Worm (Caenorhabditis elegans) whole organism, L4 larva: ENCODE data around the gene C27C12.1.

ENCODE experiments used
- D1046.2 ChIP-seq: fragments of 200-800 bp; sonication (Bioruptor generic); IDR thresholded peaks from 2 replicates; pipeline ENCODE4 v1.3.6; 2022; ENCODE audit warnings: missing genetic modification characterization, missing compliant biosample characterization
- F10B5.3 ChIP-seq: sonication (generic microtip); optimal IDR thresholded peaks from 2 replicates; lab custom pipeline; 2016; ENCODE audit warnings: mild to moderate bottlenecking, missing genetic modification characterization, missing compliant biosample characterization
- F26F4.8 ChIP-seq: fragments of 200-800 bp; sonication (Bioruptor generic); conservative IDR thresholded peaks from 2 replicates; pipeline ENCODE4 v1.3.6; 2022; ENCODE audit warnings: missing genetic modification characterization, missing compliant biosample characterization
- F37D6.2 ChIP-seq: sonication (generic microtip); optimal IDR thresholded peaks from 2 replicates; lab custom pipeline; 2016; ENCODE audit warnings: mild to moderate bottlenecking, missing genetic modification characterization, missing compliant biosample characterization
- F44E2.7 ChIP-seq: fragments of 200-800 bp; sonication (Bioruptor generic); IDR thresholded peaks from 2 replicates; pipeline ENCODE4 v2.1.2; 2022; ENCODE audit warnings: missing genetic modification characterization, missing compliant biosample characterization
- T20F7.1 ChIP-seq: fragments of 200-800 bp; sonication (Bioruptor generic); optimal IDR thresholded peaks from 2 replicates; lab custom pipeline; 2018; ENCODE audit warnings: mild to moderate bottlenecking, missing genetic modification characterization, missing compliant biosample characterization
- T26A8.4 ChIP-seq: fragments of 200-800 bp; sonication (Bioruptor generic); IDR thresholded peaks from 2 replicates; pipeline ENCODE4 v1.3.6; 2022; ENCODE audit warnings: missing genetic modification characterization, missing compliant biosample characterization
- Y105C5A.15 ChIP-seq: fragments of 200-800 bp; sonication (Bioruptor generic); IDR thresholded peaks from 2 replicates; pipeline ENCODE4 v1.3.6; 2022; ENCODE audit warnings: missing genetic modification characterization, missing compliant biosample characterization
- aly-2 ChIP-seq: sonication (generic microtip); optimal IDR thresholded peaks from 2 replicates; lab custom pipeline; 2018; ENCODE audit warnings: missing biosample characterization, missing genetic modification characterization
- ama-1 ChIP-seq: fragments of 150-350 bp; optimal IDR thresholded peaks from 2 replicates; lab custom pipeline; 2014; ENCODE audit warnings: inconsistent platforms, mixed read lengths
- ceh-28 ChIP-seq: fragments of 150-350 bp; optimal IDR thresholded peaks from 2 replicates; lab custom pipeline; 2014; ENCODE audit warnings: missing biosample characterization, missing genetic modification reagents, missing genetic modification characterization
- ceh-82 ChIP-seq: sonication (generic microtip); optimal IDR thresholded peaks from 2 replicates; lab custom pipeline; 2017; ENCODE audit warnings: missing biosample characterization, missing genetic modification characterization
- daf-16 ChIP-seq, 3 experiments: sonication (generic microtip); optimal IDR thresholded peaks; 2 replicates each; lab custom pipeline; 2016 to 2017; ENCODE audit warnings: missing genetic modification characterization in 3 of 3, missing genetic modification reagents in 3 of 3, mild to moderate bottlenecking in 2 of 3, missing compliant biosample characterization in 2 of 3, missing biosample characterization in 1 of 3, moderate library complexity in 1 of 3
- daf-8 ChIP-seq: fragments of 200-800 bp; sonication (Bioruptor generic); IDR thresholded peaks from 2 replicates; pipeline ENCODE4 v1.3.6; 2022; ENCODE audit warnings: missing genetic modification characterization, missing compliant biosample characterization
- dpl-1 ChIP-seq: fragments of 150-350 bp; optimal IDR thresholded peaks from 2 replicates; lab custom pipeline; 2014; ENCODE audit warnings: missing biosample characterization, missing genetic modification reagents, missing genetic modification characterization
- egl-27 ChIP-seq: sonication (generic microtip); optimal IDR thresholded peaks from 3 replicates; lab custom pipeline; 2017; ENCODE audit warnings: missing biosample characterization, missing genetic modification reagents, missing genetic modification characterization
- hlh-11 ChIP-seq: fragments of 200-800 bp; sonication (Bioruptor generic); optimal IDR thresholded peaks from 2 replicates; lab custom pipeline; 2018; ENCODE audit warnings: mild to moderate bottlenecking, missing genetic modification characterization, missing compliant biosample characterization
- hlh-30 ChIP-seq: sonication (generic microtip); optimal IDR thresholded peaks from 2 replicates; lab custom pipeline; 2017; ENCODE audit warnings: antibody characterized with exemption, mild to moderate bottlenecking, missing genetic modification characterization, missing compliant biosample characterization; ENCODE audit not compliant: insufficient read depth
- jun-1 ChIP-seq: fragments of 150-350 bp; optimal IDR thresholded peaks from 2 replicates; lab custom pipeline; 2014; ENCODE audit warnings: missing biosample characterization, missing genetic modification reagents, missing genetic modification characterization
- lim-7 ChIP-seq: fragments of 200-800 bp; sonication (Bioruptor generic); IDR thresholded peaks from 2 replicates; pipeline ENCODE4 v1.3.6; 2022; ENCODE audit warnings: missing genetic modification characterization, missing compliant biosample characterization
- lin-15B ChIP-seq: fragments of 150-350 bp; sonication (generic microtip); optimal IDR thresholded peaks from 3 replicates; lab custom pipeline; 2014; ENCODE audit warnings: missing biosample characterization, missing genetic modification characterization
- lin-29 ChIP-seq: fragments of 200-800 bp; sonication (Bioruptor generic); IDR thresholded peaks from 2 replicates; pipeline ENCODE4 v1.3.6; 2022; ENCODE audit warnings: missing genetic modification reagents, missing genetic modification characterization, missing compliant biosample characterization
- lin-38 ChIP-seq: fragments of 200-800 bp; sonication (Bioruptor generic); IDR thresholded peaks from 2 replicates; pipeline ENCODE4 v1.3.6; 2022; ENCODE audit warnings: missing genetic modification reagents, missing genetic modification characterization, missing compliant biosample characterization
- lsy-2 ChIP-seq, 2 experiments: fragments of 150-350 bp in 1 of 2; sonication (generic microtip) in 1 of 2; optimal IDR thresholded peaks; 2 replicates each; lab custom pipeline; 2014 to 2017; ENCODE audit warnings: missing biosample characterization in 2 of 2, missing genetic modification characterization in 2 of 2
- mdl-1 ChIP-seq, 2 experiments: fragments of 150-350 bp in 1 of 2; sonication (generic microtip) in 1 of 2; optimal IDR thresholded peaks; 2 replicates each; lab custom pipeline; 2014 to 2017; ENCODE audit warnings: missing biosample characterization in 2 of 2, missing genetic modification characterization in 2 of 2
- mdt-29 ChIP-seq: fragments of 200-800 bp; sonication (Bioruptor generic); IDR thresholded peaks from 2 replicates; pipeline ENCODE4 v1.3.6; 2022; ENCODE audit warnings: missing genetic modification reagents, missing genetic modification characterization, missing compliant biosample characterization
- mep-1 ChIP-seq: fragments of 150-350 bp; sonication (generic microtip); optimal IDR thresholded peaks from 3 replicates; lab custom pipeline; 2014; ENCODE audit warnings: missing biosample characterization, missing genetic modification characterization
- mxl-2 ChIP-seq: fragments of 200-800 bp; sonication (Bioruptor generic); conservative IDR thresholded peaks from 2 replicates; pipeline ENCODE4 v1.3.6; 2022; ENCODE audit warnings: missing genetic modification reagents, missing genetic modification characterization, missing compliant biosample characterization
- nhr-111 ChIP-seq: fragments of 200-800 bp; sonication (Bioruptor generic); optimal IDR thresholded peaks from 2 replicates; lab custom pipeline; 2018; ENCODE audit warnings: mild to moderate bottlenecking, missing genetic modification characterization, missing compliant biosample characterization
- nhr-25 ChIP-seq: sonication (generic microtip); optimal IDR thresholded peaks from 2 replicates; lab custom pipeline; 2017; ENCODE audit warnings: missing genetic modification characterization, mild to moderate bottlenecking, missing compliant biosample characterization, antibody characterized with exemption, moderate library complexity, borderline replicate concordance; ENCODE audit not compliant: insufficient read depth
- nhr-28 ChIP-seq: fragments of 150-350 bp; optimal IDR thresholded peaks from 2 replicates; lab custom pipeline; 2014; ENCODE audit warnings: missing biosample characterization, missing genetic modification characterization
- nhr-48 ChIP-seq: sonication (generic microtip); optimal IDR thresholded peaks from 2 replicates; lab custom pipeline; 2016; ENCODE audit warnings: mild to moderate bottlenecking, missing genetic modification characterization, missing compliant biosample characterization
- nhr-77 ChIP-seq: fragments of 150-350 bp; optimal IDR thresholded peaks from 2 replicates; lab custom pipeline; 2014; ENCODE audit warnings: missing biosample characterization, missing genetic modification characterization
- pha-4 ChIP-seq, 2 experiments: fragments of 150-350 bp in 1 of 2; fragments of 200-800 bp in 1 of 2; sonication (Bioruptor generic) in 1 of 2; IDR thresholded peaks in 1 of 2; optimal IDR thresholded peaks in 1 of 2; 2 replicates each; pipeline versions ENCODE4 v1.3.6 to Lab custom; 2014 to 2022; ENCODE audit warnings: missing genetic modification characterization in 2 of 2, missing genetic modification reagents in 2 of 2, missing biosample characterization in 1 of 2, missing compliant biosample characterization in 1 of 2
- php-3 ChIP-seq: fragments of 200-800 bp; sonication (Bioruptor generic); IDR thresholded peaks from 2 replicates; pipeline ENCODE4 v1.3.6; 2022; ENCODE audit warnings: missing genetic modification reagents, missing genetic modification characterization, missing compliant biosample characterization
- pqm-1 ChIP-seq: sonication (generic microtip); optimal IDR thresholded peaks from 2 replicates; lab custom pipeline; 2017; ENCODE audit warnings: missing biosample characterization, missing genetic modification characterization
- rbr-2 ChIP-seq: sonication (generic microtip); optimal IDR thresholded peaks from 2 replicates; lab custom pipeline; 2016; ENCODE audit warnings: missing genotype, missing genetic modification characterization, missing compliant biosample characterization
- saeg-2 ChIP-seq: fragments of 200-800 bp; sonication (Bioruptor generic); IDR thresholded peaks from 2 replicates; pipeline ENCODE4 v1.3.6; 2022; ENCODE audit warnings: missing genetic modification reagents, missing genetic modification characterization, missing compliant biosample characterization
- set-16 ChIP-seq: fragments of 200-800 bp; sonication (Bioruptor generic); IDR thresholded peaks from 2 replicates; pipeline ENCODE4 v1.3.6; 2022; ENCODE audit warnings: missing genetic modification reagents, missing genetic modification characterization, missing compliant biosample characterization
- tag-97 ChIP-seq: fragments of 200-800 bp; sonication (Bioruptor generic); IDR thresholded peaks from 2 replicates; pipeline ENCODE4 v1.3.6; 2022; ENCODE audit warnings: missing genetic modification characterization, missing compliant biosample characterization
- tra-1 ChIP-seq: fragments of 200-800 bp; sonication (Bioruptor generic); IDR thresholded peaks from 2 replicates; pipeline ENCODE4 v1.3.6; 2022; ENCODE audit warnings: missing genetic modification reagents, missing genetic modification characterization, missing compliant biosample characterization
- unc-62 ChIP-seq, 3 experiments: fragments of 150-350 bp in 1 of 3; sonication (generic microtip); optimal IDR thresholded peaks in 2 of 3; peaks in 1 of 3; 1 replicate in 1 of 3; 2 replicates in 2 of 3; lab custom pipeline; 2014 to 2017; ENCODE audit warnings: missing biosample characterization in 3 of 3, missing genetic modification characterization in 3 of 3, missing genetic modification reagents in 3 of 3, missing genotype in 1 of 3
- zag-1 ChIP-seq: fragments of 150-350 bp; optimal IDR thresholded peaks from 2 replicates; lab custom pipeline; 2014; ENCODE audit warnings: missing biosample characterization, missing genetic modification characterization
- zfp-2 ChIP-seq: sonication (generic microtip); optimal IDR thresholded peaks from 2 replicates; lab custom pipeline; 2016; ENCODE audit warnings: mild to moderate bottlenecking, missing genetic modification characterization, missing compliant biosample characterization
- zfp-3 ChIP-seq: fragments of 200-800 bp; sonication (Bioruptor generic); conservative IDR thresholded peaks from 2 replicates; pipeline ENCODE4 v1.3.6; 2022; ENCODE audit warnings: missing genetic modification reagents, missing genetic modification characterization, missing compliant biosample characterization
- zip-2 ChIP-seq: fragments of 150-350 bp; optimal IDR thresholded peaks from 2 replicates; lab custom pipeline; 2014; ENCODE audit warnings: missing biosample characterization, missing genetic modification characterization
- ztf-11 ChIP-seq: fragments of 150-350 bp; optimal IDR thresholded peaks from 2 replicates; lab custom pipeline; 2014; ENCODE audit warnings: missing biosample characterization, missing genetic modification characterization

C27C12.1 gene

ce11 chrX:14810718-14811117, 42.8 kb downstream of the C27C12.1 start, which contains the start of gene atf-4 (continued):
- no peak for TF ChIP-seq lin-38 (GFP tag; lab: Robert Waterston, UW)
- no peak for TF ChIP-seq ama-1 (lab: Kevin White, UChicago)
- TF ChIP-seq F37D6.2 (tag; lab: Kevin White, UChicago): no peak
- TF ChIP-seq mep-1 (tag; lab: Kevin White, UChicago): peak; percentile 75
- no peak for TF ChIP-seq ztf-11 (tag; lab: Kevin White, UChicago)
- TF ChIP-seq F44E2.7 (GFP tag; lab: Robert Waterston, UW): no peak
- no peak for TF ChIP-seq ceh-82 (tag; lab: Kevin White, UChicago)
- no peak for TF ChIP-seq T20F7.1
- TF ChIP-seq pha-4 (GFP tag; IDR thresholded peaks at IDR 0.05; lab: Robert Waterston, UW): no peak
- peak; percentile 39 for TF ChIP-seq pha-4 (tag; optimal IDR thresholded peaks at IDR 0.05; lab: Kevin White, UChicago)
- TF ChIP-seq F10B5.3 (tag; lab: Kevin White, UChicago): no peak
- TF ChIP-seq unc-62 (GFP tag; optimal IDR thresholded peaks at IDR 0.05 in 1 of 2; lab: Kevin White, UChicago): no peak
- TF ChIP-seq unc-62 (tag; optimal IDR thresholded peaks at IDR 0.05; lab: Kevin White, UChicago): no peak
- TF ChIP-seq set-16 (GFP tag; lab: Robert Waterston, UW): no peak
- no peak for TF ChIP-seq mdt-29 (GFP tag; lab: Robert Waterston, UW)
- TF ChIP-seq nhr-77 (tag; lab: Kevin White, UChicago): peak; percentile 78
- peak; percentile 95 for TF ChIP-seq hlh-30 (tag; lab: Kevin White, UChicago)
- TF ChIP-seq nhr-48 (tag; lab: Kevin White, UChicago): peak; percentile 82

ce11 chrX:14809905-14810304, 43.7 kb downstream of the C27C12.1 start:
- TF ChIP-seq Y105C5A.15 (no peak), php-3 (GFP tag; lab: Robert Waterston, UW) (no peak), daf-8 (no peak), mxl-2 (GFP tag; lab: Robert Waterston, UW) (peak; percentile 96), T20F7.1 (peak; percentile 41), nhr-111 (GFP tag; lab: Kevin White, UChicago) (no peak), F26F4.8 (no peak), zag-1 (tag; lab: Kevin White, UChicago) (no peak), set-16 (GFP tag; lab: Robert Waterston, UW) (no peak), hlh-11 (tag; lab: Kevin White, UChicago) (peak; percentile 20), D1046.2 (GFP tag; lab: Robert Waterston, UW) (no peak), egl-27 (tag; lab: Kevin White, UChicago) (no peak), tag-97 (GFP tag; lab: Robert Waterston, UW) (no peak), nhr-48 (tag; lab: Kevin White, UChicago) (no peak), zfp-2 (tag; lab: Kevin White, UChicago) (no peak), jun-1 (no peak), daf-16 (GFP tag; optimal IDR thresholded peaks at IDR 0.05; lab: Kevin White, UChicago) (no peak), daf-16 (tag; optimal IDR thresholded peaks at IDR 0.05; lab: Kevin White, UChicago) (peak; percentile 50), aly-2 (tag; lab: Kevin White, UChicago) (no peak), saeg-2 (GFP tag; lab: Robert Waterston, UW) (no peak), pha-4 (GFP tag; IDR thresholded peaks at IDR 0.05; lab: Robert Waterston, UW) (no peak), pha-4 (tag; optimal IDR thresholded peaks at IDR 0.05; lab: Kevin White, UChicago) (no peak), F44E2.7 (GFP tag; lab: Robert Waterston, UW) (no peak), zfp-3 (GFP tag; lab: Robert Waterston, UW) (no peak), nhr-25 (tag; lab: Kevin White, UChicago) (no peak), lsy-2 (tag; optimal IDR thresholded peaks at IDR 0.05; lab: Kevin White, UChicago) (no peak), zip-2 (tag; lab: Kevin White, UChicago) (no peak), ama-1 (lab: Kevin White, UChicago) (no peak), tra-1 (GFP tag; lab: Robert Waterston, UW) (0 out of 2 replicates have a peak, but pooled peaks have one; percentile 22), lin-15B (tag; lab: Kevin White, UChicago) (no peak), lim-7 (GFP tag; lab: Robert Waterston, UW) (no peak), ceh-28 (tag; lab: Kevin White, UChicago) (no peak), unc-62 (GFP tag; optimal IDR thresholded peaks at IDR 0.05 in 1 of 2; lab: Kevin White, UChicago) (no peak), unc-62 (tag; optimal IDR thresholded peaks at IDR 0.05; lab: Kevin White, UChicago) (no peak), nhr-28 (tag; lab: Kevin White, UChicago) (peak; percentile 9), mdl-1 (tag; optimal IDR thresholded peaks at IDR 0.05; lab: Kevin White, UChicago) (no peak), nhr-77 (tag; lab: Kevin White, UChicago) (no peak), pqm-1 (tag; lab: Kevin White, UChicago) (no peak), lin-29 (GFP tag; lab: Robert Waterston, UW) (no peak), rbr-2 (tag; lab: Kevin White, UChicago) (no peak), T26A8.4 (GFP tag; lab: Robert Waterston, UW) (no peak), dpl-1 (GFP tag; lab: Kevin White, UChicago) (no peak)
